Worm (Caenorhabditis elegans) whole organism, L1 larva: ENCODE data around the gene ZK185.3.

Source experiments
- C16A3.4 ChIP-seq: fragments of 150-350 bp; optimal IDR thresholded peaks from 2 replicates; lab custom pipeline; 2014; ENCODE audit warnings: missing biosample characterization, missing genetic modification characterization
- Y116A8C.19 ChIP-seq: sonication (generic microtip); optimal IDR thresholded peaks from 2 replicates; lab custom pipeline; 2016; ENCODE audit warnings: missing compliant biosample characterization, missing genetic modification characterization, borderline replicate concordance
- ceh-63 ChIP-seq: fragments of 200-800 bp; sonication (Bioruptor generic); optimal IDR thresholded peaks from 2 replicates; lab custom pipeline; 2018; ENCODE audit warnings: mild to moderate bottlenecking, missing genetic modification characterization, missing compliant biosample characterization
- ceh-8 ChIP-seq: fragments of 200-800 bp; sonication (Bioruptor generic); optimal IDR thresholded peaks from 2 replicates; lab custom pipeline; 2018; ENCODE audit warnings: mild to moderate bottlenecking, missing genetic modification characterization, moderate library complexity, missing compliant biosample characterization
- ceh-82 ChIP-seq, 3 experiments: fragments of 150-350 bp in 1 of 3; sonication (generic microtip) in 2 of 3; optimal IDR thresholded peaks; 2 replicates each; lab custom pipeline; 2014 to 2017; ENCODE audit warnings: missing biosample characterization in 3 of 3, missing genetic modification characterization in 3 of 3
- ceh-88 ChIP-seq: fragments of 200-800 bp; sonication (Bioruptor generic); IDR thresholded peaks from 2 replicates; pipeline ENCODE4 v1.3.6; 2022; ENCODE audit warnings: missing genetic modification characterization, missing compliant biosample characterization
- dpl-1 ChIP-seq, 3 experiments: fragments of 150-350 bp in 2 of 3; sonication (generic microtip) in 1 of 3; optimal IDR thresholded peaks; 2 replicates each; lab custom pipeline; 2014 to 2017; ENCODE audit warnings: missing biosample characterization in 3 of 3, missing genetic modification characterization in 3 of 3, missing genetic modification reagents in 3 of 3
- efl-1 ChIP-seq, 4 experiments: fragments of 150-350 bp; optimal IDR thresholded peaks in 3 of 4; peaks in 1 of 4; 1 replicate in 1 of 4; 2 replicates in 3 of 4; lab custom pipeline; 2014; ENCODE audit warnings: missing biosample characterization in 2 of 4, missing genetic modification characterization in 2 of 4, missing genetic modification reagents in 2 of 4
- elt-2 ChIP-seq: sonication (generic microtip); optimal IDR thresholded peaks from 2 replicates; lab custom pipeline; 2016; ENCODE audit warnings: missing genetic modification characterization, mild to moderate bottlenecking, inconsistent platforms, missing compliant biosample characterization, missing genetic modification reagents
- fos-1 ChIP-seq: fragments of 150-350 bp; optimal IDR thresholded peaks from 2 replicates; lab custom pipeline; 2014; ENCODE audit warnings: missing biosample characterization, missing genetic modification characterization
- grh-1 ChIP-seq: fragments of 200-800 bp; sonication (Bioruptor generic); IDR thresholded peaks from 2 replicates; pipeline ENCODE4 v1.3.6; 2022; ENCODE audit warnings: missing genetic modification reagents, missing genetic modification characterization, missing compliant biosample characterization
- hpl-2 ChIP-seq: fragments of 150-350 bp; optimal IDR thresholded peaks from 2 replicates; lab custom pipeline; 2014; ENCODE audit warnings: missing biosample characterization, missing genetic modification reagents, missing genetic modification characterization
- irx-1 ChIP-seq: sonication (generic microtip); optimal IDR thresholded peaks from 2 replicates; lab custom pipeline; 2016; ENCODE audit warnings: missing genetic modification characterization, missing compliant biosample characterization
- jun-1 ChIP-seq: fragments of 150-350 bp; optimal IDR thresholded peaks from 2 replicates; lab custom pipeline; 2014; ENCODE audit warnings: missing biosample characterization, missing genetic modification reagents, missing genetic modification characterization
- lin-14 ChIP-seq: fragments of 200-800 bp; sonication (Bioruptor generic); optimal IDR thresholded peaks from 2 replicates; lab custom pipeline; 2018; ENCODE audit warnings: mild to moderate bottlenecking, missing genetic modification characterization, moderate library complexity, missing compliant biosample characterization
- lin-35 ChIP-seq, 2 experiments: fragments of 150-350 bp; optimal IDR thresholded peaks; 2 replicates each; lab custom pipeline; 2014; ENCODE audit warnings: missing biosample characterization in 2 of 2, missing genetic modification characterization in 2 of 2, missing genetic modification reagents in 2 of 2
- mdl-1 ChIP-seq, 2 experiments: fragments of 150-350 bp; optimal IDR thresholded peaks; 2 replicates each; lab custom pipeline; 2014 to 2017; ENCODE audit warnings: missing biosample characterization in 2 of 2, missing genetic modification characterization in 2 of 2, inconsistent platforms in 1 of 2
- nhr-12 ChIP-seq: sonication (generic microtip); optimal IDR thresholded peaks from 2 replicates; lab custom pipeline; 2017; ENCODE audit warnings: missing biosample characterization, missing genetic modification characterization
- nhr-20 ChIP-seq: sonication (generic microtip); optimal IDR thresholded peaks from 2 replicates; lab custom pipeline; 2016; ENCODE audit warnings: mild to moderate bottlenecking, missing genetic modification characterization, missing compliant biosample characterization
- nhr-237 ChIP-seq: fragments of 150-350 bp; optimal IDR thresholded peaks from 2 replicates; lab custom pipeline; 2014; ENCODE audit warnings: missing biosample characterization, missing genetic modification characterization
- nhr-71 ChIP-seq: sonication (generic microtip); optimal IDR thresholded peaks from 2 replicates; lab custom pipeline; 2016; ENCODE audit warnings: mild to moderate bottlenecking, missing genetic modification characterization, moderate library complexity, missing compliant biosample characterization
- nhr-85 ChIP-seq: sonication (generic microtip); peaks from one replicate; lab custom pipeline; 2016; ENCODE audit warnings: missing genetic modification characterization, inconsistent platforms, missing compliant biosample characterization
- pqm-1 ChIP-seq: sonication (generic microtip); optimal IDR thresholded peaks from 3 replicates; lab custom pipeline; 2017; ENCODE audit warnings: missing biosample characterization, missing genetic modification characterization
- snpc-4 ChIP-seq: fragments of 150-350 bp; optimal IDR thresholded peaks from 2 replicates; lab custom pipeline; 2014; ENCODE audit warnings: missing biosample characterization, missing genetic modification characterization
- snu-23 ChIP-seq: sonication (generic microtip); optimal IDR thresholded peaks from 2 replicates; lab custom pipeline; 2016; ENCODE audit warnings: missing genetic modification characterization, missing compliant biosample characterization
- sox-4 ChIP-seq: sonication (generic microtip); optimal IDR thresholded peaks from 2 replicates; lab custom pipeline; 2016; ENCODE audit warnings: missing genetic modification characterization, missing compliant biosample characterization
- sup-37 ChIP-seq: fragments of 200-800 bp; sonication (Bioruptor generic); optimal IDR thresholded peaks from 2 replicates; lab custom pipeline; 2018; ENCODE audit warnings: mild to moderate bottlenecking, missing genetic modification characterization, missing compliant biosample characterization
- swsn-7 ChIP-seq: sonication (generic microtip); optimal IDR thresholded peaks from 2 replicates; lab custom pipeline; 2016; ENCODE audit warnings: missing genetic modification characterization, missing compliant biosample characterization
- tbx-2 ChIP-seq: sonication (generic microtip); optimal IDR thresholded peaks from 2 replicates; lab custom pipeline; 2016; ENCODE audit warnings: missing genetic modification characterization, missing compliant biosample characterization
- tlp-1 ChIP-seq: fragments of 150-350 bp; optimal IDR thresholded peaks from 2 replicates; lab custom pipeline; 2014; ENCODE audit warnings: missing biosample characterization, missing genetic modification characterization
- unc-30 ChIP-seq: sonication (generic microtip); optimal IDR thresholded peaks from 2 replicates; lab custom pipeline; 2017; ENCODE audit warnings: missing biosample characterization, missing genetic modification characterization
- ztf-11 ChIP-seq, 2 experiments: sonication (generic microtip); optimal IDR thresholded peaks; 2 replicates each; lab custom pipeline; 2016 to 2017; ENCODE audit warnings: missing genetic modification characterization in 2 of 2, missing biosample characterization in 1 of 2, missing compliant biosample characterization in 1 of 2
- ztf-4 ChIP-seq: fragments of 150-350 bp; optimal IDR thresholded peaks from 2 replicates; lab custom pipeline; 2014; ENCODE audit warnings: missing biosample characterization, missing genetic modification characterization

Gene ZK185.3

ce11 chrIV:4545818-4546217 is 15.6 kb upstream of the ZK185.3 start, which contains the start of gene ZK185.5:
TSS of gene ZK185.5 (minus strand) at chrIV:4545918.
- no peak for TF ChIP-seq snu-23 (GFP tag; lab: Kevin White, UChicago)
- no peak for TF ChIP-seq sox-4
- TF ChIP-seq Y116A8C.19 = no peak
- TF ChIP-seq tbx-2 (tag; lab: Kevin White, UChicago) = no peak
- no peak for TF ChIP-seq nhr-20 (tag; lab: Kevin White, UChicago)
- TF ChIP-seq, all 84 proteins: peak for 0

DNA sequence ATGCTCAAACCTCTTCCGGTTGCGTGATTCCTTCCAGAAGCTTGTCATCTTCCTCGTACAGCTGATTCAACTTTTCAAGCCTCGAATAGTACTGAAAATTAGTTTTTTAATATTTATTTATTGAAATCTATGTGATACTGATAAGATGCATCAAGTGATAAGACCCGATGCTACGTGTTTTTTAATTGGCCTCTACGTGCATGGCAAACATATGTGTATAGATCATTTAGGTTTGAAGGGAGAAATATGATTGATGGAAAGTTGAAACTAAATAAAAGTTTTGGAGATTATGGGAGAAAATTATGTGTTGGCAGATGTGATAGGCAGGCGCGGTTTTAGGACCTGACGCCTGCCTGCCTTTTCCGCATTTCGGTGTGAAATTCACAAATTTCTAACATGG is 14.0 kb upstream of the ZK185.3 start:
- TF ChIP-seq elt-2 (tag; lab: Kevin White, UChicago) (peak; percentile 51), lin-35 (GFP tag; optimal IDR thresholded peaks at IDR 0.05; lab: Kevin White, UChicago) (peak in 1 of 2 experiments; percentile 22), swsn-7 (tag; lab: Kevin White, UChicago) (no peak), sup-37 (GFP tag; lab: Kevin White, UChicago) (no peak), hpl-2 (GFP tag; lab: Kevin White, UChicago) (no peak), efl-1 (optimal IDR thresholded peaks at IDR 0.05; lab: Kevin White, UChicago) (no peak), efl-1 (GFP tag; optimal IDR thresholded peaks at IDR 0.05 in 1 of 2; lab: Kevin White, UChicago) (peak in 1 of 2 experiments; percentile 6), nhr-71 (tag; lab: Kevin White, UChicago) (no peak)

DNA sequence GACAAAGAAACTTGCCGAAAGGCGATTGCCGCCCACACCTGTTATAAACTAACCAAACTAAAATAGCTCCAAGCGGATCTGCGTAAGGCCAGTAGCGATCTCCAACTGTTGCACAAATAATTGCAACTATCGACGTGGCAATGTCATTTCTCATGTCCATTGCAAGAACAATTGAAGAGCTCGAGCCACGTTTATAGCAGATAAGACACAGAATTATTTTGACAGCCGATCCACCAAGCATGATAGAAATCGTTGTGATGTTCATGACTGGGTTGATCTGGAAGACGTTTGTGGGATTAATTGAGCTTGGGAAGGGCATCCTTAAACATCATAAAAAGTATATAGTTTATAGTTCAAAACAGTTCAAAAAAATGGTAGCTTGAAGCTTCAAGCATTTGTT is 12.7 kb upstream of the ZK185.3 start:
- TF ChIP-seq pqm-1 (tag; lab: Kevin White, UChicago) (no peak), fos-1 (tag; lab: Kevin White, UChicago) (no peak), mdl-1 (tag; optimal IDR thresholded peaks at IDR 0.05; lab: Kevin White, UChicago) (no peak), ztf-4 (no peak)
- TF ChIP-seq, all 84 proteins: peak for 0

ce11 chrIV:4541195-4541594 is 11.0 kb upstream of the ZK185.3 start:
- TF ChIP-seq ztf-4 (no peak), unc-30 (tag; lab: Kevin White, UChicago) (no peak), efl-1 (optimal IDR thresholded peaks at IDR 0.05; lab: Kevin White, UChicago) (no peak), efl-1 (GFP tag; optimal IDR thresholded peaks at IDR 0.05 in 1 of 2; lab: Kevin White, UChicago) (peak in 1 of 2 experiments; percentile 69)

DNA sequence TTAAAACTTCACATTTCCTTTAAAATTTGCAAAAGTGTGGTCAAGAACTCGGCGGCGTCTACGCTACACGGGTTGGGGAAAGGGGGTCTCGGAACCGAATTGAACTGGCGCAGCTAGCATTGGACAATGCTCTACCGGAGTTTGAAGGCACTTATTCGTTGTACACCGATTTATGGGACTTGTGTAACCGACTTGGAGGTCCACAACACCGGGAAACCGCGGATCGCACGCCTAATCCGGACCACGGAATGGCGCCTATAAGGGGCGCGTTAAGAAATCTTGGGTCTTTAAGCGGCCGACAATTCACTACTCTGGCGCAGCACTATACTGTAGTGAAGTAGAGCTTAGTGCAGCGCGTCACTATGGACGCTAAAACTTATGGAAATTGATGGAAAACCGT is 8.4 kb upstream of the ZK185.3 start:
- TF ChIP-seq ztf-4 (no peak), jun-1 (tag; lab: Kevin White, UChicago) (no peak), ceh-8 (GFP tag; lab: Kevin White, UChicago) (no peak), nhr-85 (tag; lab: Kevin White, UChicago) (peak; percentile 62), ztf-11 (tag; optimal IDR thresholded peaks at IDR 0.05; lab: Kevin White, UChicago) (no peak), snpc-4 (peak; percentile 94), dpl-1 (GFP tag; optimal IDR thresholded peaks at IDR 0.05; lab: Kevin White, UChicago) (no peak), lin-14 (no peak), ceh-88 (no peak), ceh-82 (tag; optimal IDR thresholded peaks at IDR 0.05; lab: Kevin White, UChicago) (no peak)

ce11 chrIV:4536247-4536646 is 6.0 kb upstream of the ZK185.3 start, which contains the start of gene ZK185.2:
TSS of gene ZK185.2 (plus strand) at chrIV:4536547.
- TF ChIP-seq nhr-237 (tag; lab: Kevin White, UChicago) = no peak
- no peak for TF ChIP-seq pqm-1 (tag; lab: Kevin White, UChicago)
- no peak for TF ChIP-seq tlp-1 (tag; lab: Kevin White, UChicago)
- no peak for TF ChIP-seq C16A3.4 (tag; lab: Kevin White, UChicago)
- TF ChIP-seq nhr-12 (tag; lab: Kevin White, UChicago) = no peak
- TF ChIP-seq irx-1 (tag; lab: Kevin White, UChicago) = no peak
- TF ChIP-seq ceh-82 (tag; optimal IDR thresholded peaks at IDR 0.05; lab: Kevin White, UChicago) = no peak
- TF ChIP-seq snpc-4 = no peak
- TF ChIP-seq ceh-63 (GFP tag; lab: Kevin White, UChicago) = no peak
- no peak for TF ChIP-seq grh-1 (GFP tag; lab: Robert Waterston, UW)
